Worm (Caenorhabditis elegans): ENCODE results near the gene era-1.

ce11 chrV:6665751-6666150 is 37.1 kb upstream of the era-1 start, which contains the start of gene pmp-5:
- TF ChIP-seq nhr-76 (tag; optimal IDR thresholded peaks at IDR 0.05): no peak
- TF ChIP-seq tbx-2 (tag; optimal IDR thresholded peaks at IDR 0.05): no peak
- TF ChIP-seq sea-2 (GFP tag; optimal IDR thresholded peaks at IDR 0.05): no peak
- TF ChIP-seq nhr-237 (tag; optimal IDR thresholded peaks at IDR 0.05): no peak
- TF ChIP-seq lin-39 (tag; optimal IDR thresholded peaks at IDR 0.05): no peak
- no peak for TF ChIP-seq ama-1 (optimal IDR thresholded peaks at IDR 0.05)
- no peak for TF ChIP-seq ceh-16 (tag; optimal IDR thresholded peaks at IDR 0.05)
- TF ChIP-seq nhr-12 (tag; optimal IDR thresholded peaks at IDR 0.05): no peak
- TF ChIP-seq fkh-2 (tag; optimal IDR thresholded peaks at IDR 0.05): no peak
- TF ChIP-seq elt-3 (tag; optimal IDR thresholded peaks at IDR 0.05): no peak
- no peak for TF ChIP-seq mml-1 (tag; optimal IDR thresholded peaks at IDR 0.05)

All from whole organism, L3 larva.